Fruit fly (Drosophila melanogaster): ENCODE results near the gene Rim.

The Rim gene

DNA sequence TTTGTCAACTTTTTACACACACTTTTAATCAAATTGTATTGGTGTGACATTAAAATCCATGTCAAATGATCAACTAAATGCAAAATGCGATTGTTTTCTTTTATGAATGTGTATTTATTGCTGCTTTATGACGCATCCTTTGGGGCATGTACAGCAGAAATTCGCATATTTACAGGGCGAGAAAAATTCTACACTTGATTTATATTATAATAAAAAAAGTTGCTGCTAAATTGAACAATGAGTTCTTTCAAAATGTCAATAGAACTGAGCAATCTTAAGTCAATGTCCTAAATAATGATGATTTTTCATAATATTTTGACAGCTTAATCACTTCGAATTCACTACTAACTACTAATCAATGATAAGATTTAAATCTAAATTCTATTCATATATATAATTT lies 5.3 kb downstream of the Rim start, which contains the start of gene CG43445:
Gene CG43445, plus strand, starts transcription at position 301 of the 400 bp plus-strand sequence.
- TF ChIP-seq Hmx (GFP tag; optimal IDR thresholded peaks at IDR 0.05) (no peak), CG3726 (GFP tag; IDR thresholded peaks at IDR 0.05) (no peak), CG18011 (GFP tag; optimal IDR thresholded peaks at IDR 0.05) (no peak), Stat92E (GFP tag; optimal IDR thresholded peaks at IDR 0.05) (no peak), Six4 (GFP tag; optimal IDR thresholded peaks at IDR 0.05) (no peak), twi (tag; optimal IDR thresholded peaks at IDR 0.05) (no peak), CG7839 (tag; optimal IDR thresholded peaks at IDR 0.05) (no peak), MTF-1 (GFP tag; optimal IDR thresholded peaks at IDR 0.05; ENCODE audit: borderline replicate concordance) (no peak), Mad (GFP tag; optimal IDR thresholded peaks at IDR 0.05) (no peak), CG31224 (GFP tag; IDR thresholded peaks at IDR 0.05) (no peak), CG17186 (GFP tag; optimal IDR thresholded peaks at IDR 0.05) (no peak), CG12236 (GFP tag; optimal IDR thresholded peaks at IDR 0.05) (no peak), D19A (tag; optimal IDR thresholded peaks at IDR 0.05) (no peak), CG30020 (tag; optimal IDR thresholded peaks at IDR 0.05) (no peak), en (GFP tag; optimal IDR thresholded peaks at IDR 0.05) (no peak), CG2199 (GFP tag; IDR thresholded peaks at IDR 0.05) (no peak), CG10959 (GFP tag; IDR thresholded peaks at IDR 0.05) (no peak), dimm (GFP tag; IDR thresholded peaks at IDR 0.05) (no peak), Sry-δ (GFP tag; optimal IDR thresholded peaks at IDR 0.05) (no peak)

DNA sequence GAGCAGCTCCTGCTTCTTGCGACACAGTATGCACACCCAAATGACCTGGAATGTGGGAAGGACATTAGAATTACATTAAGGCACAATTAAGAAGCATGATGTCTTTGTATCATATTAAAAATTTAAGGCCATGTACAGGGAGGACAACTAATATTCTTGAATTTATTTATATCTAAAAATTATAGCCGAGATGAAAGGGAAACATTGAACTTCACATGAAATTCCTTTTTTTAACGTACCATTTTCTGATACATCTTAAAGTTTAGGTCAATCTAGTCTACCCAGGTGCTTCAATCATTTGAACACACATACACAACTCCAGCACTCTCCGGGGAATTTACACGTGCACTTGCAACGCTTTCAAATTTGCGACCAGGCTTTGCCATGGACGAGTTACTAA lies 10.2 kb downstream of the Rim start, which contains the start of gene CG12347:
Gene CG12347, plus strand, starts transcription at position 301 of the 400 bp plus-strand sequence.
- TF ChIP-seq CG5180 (GFP tag; optimal IDR thresholded peaks at IDR 0.05), result no peak
- TF ChIP-seq CG10654 (GFP tag; optimal IDR thresholded peaks at IDR 0.05), result no peak
- no peak for TF ChIP-seq CG4820 (GFP tag; optimal IDR thresholded peaks at IDR 0.05)
- TF ChIP-seq CG10979 (tag; optimal IDR thresholded peaks at IDR 0.05), result no peak
- TF ChIP-seq jumu (GFP tag; optimal IDR thresholded peaks at IDR 0.05), result no peak
- no peak for TF ChIP-seq CG6765 (GFP tag; optimal IDR thresholded peaks at IDR 0.05)
- TF ChIP-seq CG10565 (GFP tag; optimal IDR thresholded peaks at IDR 0.05), result no peak
- TF ChIP-seq TFAM (GFP tag; optimal IDR thresholded peaks at IDR 0.05), result no peak
- no peak for TF ChIP-seq CG6683 (GFP tag; optimal IDR thresholded peaks at IDR 0.05)
- no peak for TF ChIP-seq CG1647 (GFP tag; optimal IDR thresholded peaks at IDR 0.05)

DNA sequence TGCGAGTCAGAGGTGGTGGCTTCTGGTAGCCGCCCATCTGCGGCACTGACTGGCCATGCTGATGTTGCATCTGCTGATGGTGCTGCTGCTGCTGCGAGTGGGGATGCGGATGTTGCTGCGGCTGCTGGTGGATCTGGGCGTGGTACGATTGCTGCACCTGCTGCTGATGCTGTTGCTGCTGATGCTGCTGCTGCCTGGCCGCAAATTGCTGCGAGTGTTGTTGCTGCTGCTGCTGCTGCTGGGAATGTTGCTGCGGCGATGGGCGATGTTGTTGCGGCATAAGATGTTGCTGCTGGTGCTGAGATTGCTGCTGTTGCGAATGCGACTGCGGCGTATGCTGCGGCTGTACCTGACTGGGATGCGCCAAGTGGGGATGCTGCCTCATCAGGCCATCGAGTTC lies 11.2 kb downstream of the Rim start:
- peak; percentile 57 for TF ChIP-seq CG8478 (optimal IDR thresholded peaks at IDR 0.05)
- TF ChIP-seq CG17359 (tag; optimal IDR thresholded peaks at IDR 0.05), result no peak
- no peak for TF ChIP-seq CG6272 (GFP tag; IDR thresholded peaks at IDR 0.05)
- 0 out of 2 replicates have a peak, but pooled peaks have one; percentile 8 for TF ChIP-seq CG9215 (GFP tag; IDR thresholded peaks at IDR 0.05)
- peak in 1 of 2 experiments; percentile 84 for TF ChIP-seq Dfd (GFP tag; optimal IDR thresholded peaks at IDR 0.05)

DNA sequence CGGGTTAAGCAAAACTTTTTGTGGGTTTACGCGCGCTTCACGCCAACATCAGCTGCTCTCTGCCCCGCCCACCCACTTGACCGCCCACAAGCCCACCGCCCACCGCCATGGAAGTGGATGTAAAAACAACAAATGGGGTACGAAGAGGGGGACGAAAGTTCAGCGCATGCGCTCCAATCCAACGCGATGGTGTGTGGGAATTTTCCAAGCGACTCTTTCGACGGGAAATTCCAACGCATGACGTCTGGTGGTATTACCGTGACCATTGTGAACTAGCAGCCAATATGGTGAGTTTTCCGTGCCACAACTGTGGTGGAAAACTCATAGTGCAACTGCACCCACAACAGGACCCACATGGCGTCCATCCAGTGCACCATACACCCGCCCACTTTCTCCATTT lies 14.1 kb downstream of the Rim start:
- peak; percentile 71 for TF ChIP-seq bbx (GFP tag; IDR thresholded peaks at IDR 0.05; ENCODE audit: partially characterized antibody)
- no peak for TF ChIP-seq lilli (GFP tag; optimal IDR thresholded peaks at IDR 0.05)
- TF ChIP-seq CG8478 (optimal IDR thresholded peaks at IDR 0.05), result peak; percentile 41
- peak; percentile 65; the same call in 1 of the 2 replicates for TF ChIP-seq Adf1 (GFP tag; IDR thresholded peaks at IDR 0.05)
- TF ChIP-seq Bgb (GFP tag; IDR thresholded peaks at IDR 0.05; ENCODE audit: partially characterized antibody), result peak; percentile 45; the same call in 1 of the 2 replicates
- no peak for TF ChIP-seq hbn (GFP tag; IDR thresholded peaks at IDR 0.05; ENCODE audit: partially characterized antibody)
- no peak for TF ChIP-seq CG12155 (GFP tag; optimal IDR thresholded peaks at IDR 0.05)
- no peak for TF ChIP-seq CG6254 (GFP tag; optimal IDR thresholded peaks at IDR 0.05)
- peak; percentile 90 for TF ChIP-seq ewg (GFP tag; optimal IDR thresholded peaks at IDR 0.05)
- no peak for TF ChIP-seq emc (GFP tag; optimal IDR thresholded peaks at IDR 0.05)
- 0 out of 4 replicates have a peak, but pooled peaks have one; percentile 23 for TF ChIP-seq chinmo (GFP tag; IDR thresholded peaks at IDR 0.05; ENCODE audit: partially characterized antibody)
- TF ChIP-seq kni (GFP tag; optimal IDR thresholded peaks at IDR 0.05), result no peak
- peak; percentile 48; the same call in 2 of the 3 replicates for TF ChIP-seq CG7963 (GFP tag; IDR thresholded peaks at IDR 0.05; ENCODE audit: partially characterized antibody)
- TF ChIP-seq CG42726 (GFP tag; IDR thresholded peaks at IDR 0.05; ENCODE audit: partially characterized antibody), result peak; percentile 48; the same call in 1 of the 2 replicates
- TF ChIP-seq nerfin-1 (tag; optimal IDR thresholded peaks at IDR 0.05), result peak; percentile 99
